Worm (Caenorhabditis elegans) whole organism, L3 larva: Measurements from ENCODE around the gene srd-51.

Source experiments
- R02D3.7 ChIP-seq: fragments of 150-350 bp; optimal IDR thresholded peaks from 2 replicates; lab custom pipeline; 2014; ENCODE audit warnings: missing biosample characterization, missing genetic modification characterization
- ZK546.5 ChIP-seq: sonication (generic microtip); optimal IDR thresholded peaks from 2 replicates; lab custom pipeline; 2017; ENCODE audit warnings: missing biosample characterization, missing genetic modification characterization
- aly-2 ChIP-seq: fragments of 150-350 bp; optimal IDR thresholded peaks from 2 replicates; lab custom pipeline; 2014; ENCODE audit warnings: missing biosample characterization, missing genetic modification characterization
- ceh-16 ChIP-seq: sonication (generic microtip); optimal IDR thresholded peaks from 2 replicates; lab custom pipeline; 2017; ENCODE audit warnings: missing biosample characterization, missing genetic modification characterization
- ceh-28 ChIP-seq: fragments of 150-350 bp; optimal IDR thresholded peaks from 2 replicates; lab custom pipeline; 2014; ENCODE audit warnings: missing biosample characterization, missing genetic modification reagents, missing genetic modification characterization
- ceh-82 ChIP-seq: fragments of 150-350 bp; optimal IDR thresholded peaks from 2 replicates; lab custom pipeline; 2014; ENCODE audit warnings: missing biosample characterization, missing genetic modification characterization
- daf-12 ChIP-seq: fragments of 150-350 bp; optimal IDR thresholded peaks from 2 replicates; lab custom pipeline; 2014; ENCODE audit warnings: missing biosample characterization, missing genetic modification reagents, missing genetic modification characterization
- elt-2 ChIP-seq: sonication (generic microtip); optimal IDR thresholded peaks from 2 replicates; lab custom pipeline; 2016; ENCODE audit warnings: missing genetic modification reagents, mild to moderate bottlenecking, missing genetic modification characterization, missing compliant biosample characterization
- elt-3 ChIP-seq, 3 experiments: fragments of 150-350 bp in 1 of 3; sonication (generic microtip) in 2 of 3; optimal IDR thresholded peaks; 2 replicates in 2 of 3; 4 replicates in 1 of 3; lab custom pipeline; 2014 to 2017; ENCODE audit warnings: missing biosample characterization in 3 of 3, missing genetic modification characterization in 3 of 3
- eor-1 ChIP-seq, 2 experiments: fragments of 150-350 bp; optimal IDR thresholded peaks; 2 replicates each; lab custom pipeline; 2014 to 2018; ENCODE audit warnings: missing biosample characterization in 2 of 2, missing genetic modification characterization in 2 of 2
- fkh-10 ChIP-seq: sonication (generic microtip); optimal IDR thresholded peaks from 2 replicates; lab custom pipeline; 2017; ENCODE audit warnings: missing biosample characterization, missing genetic modification reagents, missing genetic modification characterization
- fkh-2 ChIP-seq: fragments of 150-350 bp; optimal IDR thresholded peaks from 2 replicates; lab custom pipeline; 2014; ENCODE audit warnings: missing biosample characterization, missing genetic modification reagents, missing genetic modification characterization
- fos-1 ChIP-seq: fragments of 150-350 bp; optimal IDR thresholded peaks from 2 replicates; lab custom pipeline; 2014; ENCODE audit warnings: missing biosample characterization, missing genetic modification characterization
- hmg-11 ChIP-seq: sonication (generic microtip); optimal IDR thresholded peaks from 2 replicates; lab custom pipeline; 2016; ENCODE audit warnings: missing genetic modification characterization, missing compliant biosample characterization
- lin-39 ChIP-seq: fragments of 150-350 bp; optimal IDR thresholded peaks from 2 replicates; lab custom pipeline; 2018; ENCODE audit warnings: missing biosample characterization, missing genetic modification reagents, missing genetic modification characterization
- lsy-12 ChIP-seq: sonication (generic microtip); optimal IDR thresholded peaks from 2 replicates; lab custom pipeline; 2016; ENCODE audit warnings: mild to moderate bottlenecking, missing genetic modification characterization, missing compliant biosample characterization
- mdl-1 ChIP-seq: fragments of 150-350 bp; optimal IDR thresholded peaks from 2 replicates; lab custom pipeline; 2014; ENCODE audit warnings: missing biosample characterization, missing genetic modification characterization
- nfya-1 ChIP-seq: sonication (generic microtip); optimal IDR thresholded peaks from 2 replicates; lab custom pipeline; 2017; ENCODE audit warnings: missing genetic modification characterization, mild to moderate bottlenecking, missing compliant biosample characterization, antibody characterized with exemption, moderate library complexity; ENCODE audit not compliant: insufficient read depth
- nhr-11 ChIP-seq: fragments of 150-350 bp; optimal IDR thresholded peaks from 2 replicates; lab custom pipeline; 2014; ENCODE audit warnings: missing biosample characterization, missing genetic modification characterization
- nhr-12 ChIP-seq: fragments of 150-350 bp; optimal IDR thresholded peaks from 2 replicates; lab custom pipeline; 2014; ENCODE audit warnings: missing biosample characterization, missing genetic modification characterization
- nhr-237 ChIP-seq: fragments of 150-350 bp; optimal IDR thresholded peaks from 2 replicates; lab custom pipeline; 2014; ENCODE audit warnings: missing biosample characterization, missing genetic modification characterization
- nhr-25 ChIP-seq: sonication (generic microtip); optimal IDR thresholded peaks from 2 replicates; lab custom pipeline; 2017; ENCODE audit warnings: missing biosample characterization, missing genetic modification characterization
- nhr-28 ChIP-seq: fragments of 150-350 bp; optimal IDR thresholded peaks from 2 replicates; lab custom pipeline; 2014; ENCODE audit warnings: missing biosample characterization, missing genetic modification characterization
- nhr-76 ChIP-seq: fragments of 150-350 bp; sonication (generic microtip); optimal IDR thresholded peaks from 5 replicates; lab custom pipeline; 2014; ENCODE audit warnings: missing biosample characterization, missing genetic modification characterization
- nhr-77 ChIP-seq: fragments of 150-350 bp; optimal IDR thresholded peaks from 2 replicates; lab custom pipeline; 2014; ENCODE audit warnings: missing biosample characterization, missing genetic modification characterization
- skn-1 ChIP-seq: fragments of 150-350 bp; optimal IDR thresholded peaks from 2 replicates; lab custom pipeline; 2014; ENCODE audit warnings: missing biosample characterization, missing genetic modification characterization
- snpc-4 ChIP-seq: fragments of 150-350 bp; optimal IDR thresholded peaks from 2 replicates; lab custom pipeline; 2014; ENCODE audit warnings: missing biosample characterization, missing genetic modification characterization
- tbx-2 ChIP-seq: sonication (generic microtip); optimal IDR thresholded peaks from 2 replicates; lab custom pipeline; 2016; ENCODE audit warnings: mild to moderate bottlenecking, missing genetic modification characterization, missing compliant biosample characterization
- zag-1 ChIP-seq: fragments of 150-350 bp; optimal IDR thresholded peaks from 2 replicates; lab custom pipeline; 2014; ENCODE audit warnings: missing biosample characterization, missing genetic modification characterization
- ztf-11 ChIP-seq: fragments of 150-350 bp; optimal IDR thresholded peaks from 2 replicates; lab custom pipeline; 2014; ENCODE audit warnings: missing biosample characterization, missing genetic modification characterization
- ztf-4 ChIP-seq: fragments of 150-350 bp; optimal IDR thresholded peaks from 2 replicates; lab custom pipeline; 2014; ENCODE audit warnings: missing biosample characterization, missing genetic modification characterization

srd-51 gene

DNA sequence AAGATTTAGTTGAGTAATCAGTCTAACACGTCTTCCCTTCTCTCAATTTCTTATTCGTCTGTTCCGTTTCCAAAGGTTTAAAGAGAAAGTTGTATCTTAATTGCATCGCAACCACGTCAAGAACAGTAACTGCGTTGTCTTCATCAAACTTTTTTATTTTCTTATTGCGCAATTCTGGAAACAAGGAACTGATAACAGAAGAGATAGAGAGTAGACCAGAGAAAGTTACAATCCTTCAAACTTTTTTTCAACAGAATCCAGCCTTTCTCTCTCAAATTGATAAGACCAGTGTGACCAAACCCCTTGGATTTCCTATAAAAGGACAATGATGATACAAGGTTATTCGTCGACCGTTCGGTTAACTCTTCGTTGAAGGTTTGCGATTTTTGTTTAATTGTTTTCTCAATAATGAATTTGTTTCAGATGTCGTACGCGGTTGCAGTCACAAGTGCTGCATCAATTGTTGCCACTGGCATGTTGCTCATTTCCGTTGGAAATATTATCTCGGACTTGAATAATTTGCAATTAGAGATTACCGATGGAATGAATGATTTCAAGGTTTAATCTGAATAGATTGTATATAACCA is 15.6 kb downstream of the srd-51 start, which contains the start of gene col-184:
TSS of gene col-184 (plus strand) at position 409 of the 587 bp plus-strand sequence.
- no peak for TF ChIP-seq nhr-28 (tag; lab: Kevin White, UChicago)
- TF ChIP-seq elt-3 (tag; optimal IDR thresholded peaks at IDR 0.05; lab: Kevin White, UChicago), result peak in 1 of 3 experiments; percentile 18

DNA sequence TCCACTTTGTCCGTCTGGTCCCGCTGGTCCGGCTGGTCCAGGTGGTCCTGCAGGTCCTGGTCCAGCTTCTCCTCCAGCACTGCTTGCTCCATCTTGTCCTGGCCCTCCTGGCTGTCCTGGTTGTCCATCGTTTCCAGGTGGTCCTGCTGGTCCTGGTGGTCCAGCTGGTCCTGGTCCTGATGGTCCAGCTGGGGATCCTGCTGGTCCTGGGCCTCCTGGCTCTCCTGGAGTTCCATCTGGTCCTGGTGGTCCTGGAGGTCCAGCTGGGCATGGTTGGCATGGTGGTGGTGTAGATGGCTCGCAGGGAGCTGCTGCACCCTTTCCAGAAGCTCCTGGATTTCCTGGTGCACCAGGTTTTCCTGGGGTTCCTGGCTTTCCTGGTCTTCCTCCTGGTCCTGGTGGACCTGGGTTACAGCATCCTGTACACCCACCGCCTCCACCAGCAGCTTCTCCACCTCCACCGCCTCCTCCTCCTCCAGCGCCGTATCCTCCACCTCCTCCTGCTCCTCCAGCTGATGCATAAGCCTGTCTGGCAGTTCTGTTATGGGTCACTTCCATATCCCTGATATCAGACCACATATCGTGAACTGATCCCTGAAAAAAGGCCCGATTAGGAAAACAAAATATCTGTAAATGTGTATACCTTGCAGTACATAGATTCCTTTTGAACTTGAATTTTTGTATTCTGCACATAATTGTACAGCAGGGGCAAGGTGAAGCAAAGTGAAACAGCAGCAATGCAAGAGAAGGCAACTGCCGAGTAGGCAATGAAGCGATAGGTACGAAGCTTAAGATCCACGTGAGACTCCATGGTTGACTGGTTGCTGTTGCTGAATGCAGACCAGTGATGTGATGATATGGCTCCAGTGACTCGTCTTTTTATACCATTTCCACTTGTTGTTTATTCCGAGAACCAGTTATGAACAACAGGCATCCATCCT is 17.5 kb downstream of the srd-51 start, which contains the start of gene col-183:
TSS of gene col-183 (minus strand) at position 839 of the 941 bp plus-strand sequence.
- TF ChIP-seq fkh-10 (GFP tag; lab: Kevin White, UChicago) (no peak), elt-2 (tag; lab: Kevin White, UChicago) (no peak), elt-3 (tag; optimal IDR thresholded peaks at IDR 0.05; lab: Kevin White, UChicago) (no peak), snpc-4 (tag; lab: Kevin White, UChicago) (no peak), hmg-11 (tag; lab: Kevin White, UChicago) (no peak), lsy-12 (tag; lab: Kevin White, UChicago) (no peak), zag-1 (tag; lab: Kevin White, UChicago) (no peak)

- no peak for TF ChIP-seq nhr-77 (tag; lab: Kevin White, UChicago)
Observed at ce11 chrX:13463793-13464192, 20.9 kb downstream of the srd-51 start, which contains the start of gene F02D10.2. TSS of gene F02D10.2 (minus strand) at chrX:13463893.

- TF ChIP-seq nhr-28 (tag; lab: Kevin White, UChicago), result no peak
Observed at ce11 chrX:13462519-13462918, 22.2 kb downstream of the srd-51 start, which contains the start of gene F02D10.3. TSS of gene F02D10.3 (minus strand) at chrX:13462619.

ce11 chrX:13456442-13456841 is 28.3 kb downstream of the srd-51 start, which contains the start of gene flr-1:
TSS of gene flr-1 (minus strand) at chrX:13456542.
- no peak for TF ChIP-seq ceh-82 (tag; lab: Kevin White, UChicago)
- no peak for TF ChIP-seq nhr-76
- no peak for TF ChIP-seq ztf-4 (tag; lab: Kevin White, UChicago)
- no peak for TF ChIP-seq daf-12 (tag; lab: Kevin White, UChicago)
- no peak for TF ChIP-seq lin-39 (tag; lab: Kevin White, UChicago)
- TF ChIP-seq tbx-2 (tag; lab: Kevin White, UChicago), result no peak
- TF ChIP-seq skn-1 (tag; lab: Kevin White, UChicago), result no peak
- no peak for TF ChIP-seq fkh-2 (tag; lab: Kevin White, UChicago)
- TF ChIP-seq fos-1, result no peak
- TF ChIP-seq hmg-11 (tag; lab: Kevin White, UChicago), result no peak
- no peak for TF ChIP-seq ceh-28 (tag; lab: Kevin White, UChicago)
- TF ChIP-seq ceh-16, result no peak
- no peak for TF ChIP-seq elt-3 (tag; optimal IDR thresholded peaks at IDR 0.05; lab: Kevin White, UChicago)
- TF ChIP-seq nhr-11 (tag; lab: Kevin White, UChicago), result no peak
- no peak for TF ChIP-seq snpc-4 (tag; lab: Kevin White, UChicago)
- TF ChIP-seq nfya-1, result no peak
- no peak for TF ChIP-seq aly-2 (tag; lab: Kevin White, UChicago)

- no peak for TF ChIP-seq nhr-25
- no peak for TF ChIP-seq fkh-10 (GFP tag; lab: Kevin White, UChicago)
- no peak for TF ChIP-seq mdl-1 (tag; lab: Kevin White, UChicago)
- no peak for TF ChIP-seq nhr-28 (tag; lab: Kevin White, UChicago)
- no peak for TF ChIP-seq lin-39 (tag; lab: Kevin White, UChicago)
- no peak for TF ChIP-seq nhr-237 (tag; lab: Kevin White, UChicago)
- TF ChIP-seq eor-1 (tag; optimal IDR thresholded peaks at IDR 0.05; lab: Kevin White, UChicago), result no peak
- no peak for TF ChIP-seq nhr-12 (tag; lab: Kevin White, UChicago)
- no peak for TF ChIP-seq elt-3 (tag; optimal IDR thresholded peaks at IDR 0.05; lab: Kevin White, UChicago)
- no peak for TF ChIP-seq aly-2 (tag; lab: Kevin White, UChicago)
- TF ChIP-seq zag-1 (tag; lab: Kevin White, UChicago), result no peak
- TF ChIP-seq lsy-12 (tag; lab: Kevin White, UChicago), result no peak
- no peak for TF ChIP-seq hmg-11 (tag; lab: Kevin White, UChicago)
- no peak for TF ChIP-seq ztf-11 (tag; lab: Kevin White, UChicago)
- no peak for TF ChIP-seq R02D3.7 (tag; lab: Kevin White, UChicago)
- TF ChIP-seq ZK546.5 (tag; lab: Kevin White, UChicago), result no peak
Observed at ce11 chrX:13451578-13451977, 33.1 kb downstream of the srd-51 start, which contains the start of gene F02D10.6. TSS of gene F02D10.6 (minus strand) at chrX:13451678.
